Fruit fly (Drosophila melanogaster): ENCODE results near the gene CG43102.

- no peak for TF ChIP-seq CG8478 (optimal IDR thresholded peaks at IDR 0.05)
- TF ChIP-seq CTCF (optimal IDR thresholded peaks at IDR 0.05), result no peak
These were observed 24.5 kb upstream of the CG43102 start for dm6 chr3R:17818803-17819202.

Data from S2 (cell line).